Worm (Caenorhabditis elegans): ENCODE results near the gene ZK757.1.

ZK757.1 gene

DNA sequence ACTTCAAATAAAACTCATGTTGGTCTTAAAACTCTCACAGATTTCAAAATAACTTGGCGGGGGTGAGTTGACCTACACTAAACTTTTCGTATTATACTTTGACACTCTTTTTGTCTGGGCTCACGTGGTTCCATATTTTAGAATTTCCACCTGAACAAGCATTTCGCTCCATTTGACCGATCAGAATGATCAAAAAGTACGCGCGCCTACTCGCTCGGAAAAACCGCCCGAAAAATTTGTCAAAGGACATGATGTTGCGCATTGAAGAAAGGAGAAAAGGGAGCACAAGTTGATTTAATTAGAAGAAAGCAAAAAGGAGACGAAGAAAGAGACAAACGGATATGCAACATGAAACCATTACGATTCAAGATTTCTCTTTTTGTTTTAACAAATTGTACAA is 15.4 kb upstream of the ZK757.1 start:
- TF ChIP-seq fkh-10 (GFP tag; optimal IDR thresholded peaks at IDR 0.05): peak; percentile 24
- peak; percentile 57 for TF ChIP-seq lin-14 (GFP tag; optimal IDR thresholded peaks at IDR 0.05)
- TF ChIP-seq fkh-8 (tag; optimal IDR thresholded peaks at IDR 0.05): peak; percentile 41
- no peak for TF ChIP-seq C16A3.4 (tag; optimal IDR thresholded peaks at IDR 0.05)
- TF ChIP-seq ama-1 (optimal IDR thresholded peaks at IDR 0.05): no peak

DNA sequence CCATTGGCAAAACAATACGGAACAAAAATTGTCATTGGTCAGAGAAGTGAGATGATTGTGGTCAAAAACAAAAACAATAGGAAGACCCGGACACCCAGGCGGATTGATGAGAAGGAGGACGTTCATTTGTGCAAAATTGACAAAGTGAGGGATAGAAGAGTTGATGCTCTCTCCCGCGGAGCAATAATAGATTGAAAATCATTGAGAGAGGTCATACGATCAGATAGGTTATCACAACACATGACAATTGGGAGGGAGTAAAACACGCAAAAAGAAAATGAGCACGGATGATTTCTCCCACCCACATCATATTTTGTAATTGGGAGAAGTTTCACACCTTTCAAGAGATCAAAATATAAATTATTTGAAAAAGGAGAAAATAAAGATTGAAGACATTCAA is 14.7 kb upstream of the ZK757.1 start:
- TF ChIP-seq nhr-19 (GFP tag; conservative IDR thresholded peaks at IDR 0.05) (no peak), nhr-90 (tag; optimal IDR thresholded peaks at IDR 0.05; ENCODE audit: poor library complexity) (no peak), lir-3 (tag; optimal IDR thresholded peaks at IDR 0.05; ENCODE audit: poor library complexity) (no peak), Y116A8C.19 (tag; optimal IDR thresholded peaks at IDR 0.05; ENCODE audit: borderline replicate concordance) (no peak), lin-14 (GFP tag; optimal IDR thresholded peaks at IDR 0.05) (peak; percentile 59), rnt-1 (tag; optimal IDR thresholded peaks at IDR 0.05) (peak; percentile 47), unc-98 (GFP tag; IDR thresholded peaks at IDR 0.05) (no peak), nhr-85 (tag) (no peak), tlp-1 (tag; optimal IDR thresholded peaks at IDR 0.05) (no peak), ceh-8 (GFP tag; optimal IDR thresholded peaks at IDR 0.05) (no peak), egl-27 (tag; optimal IDR thresholded peaks at IDR 0.05) (no peak), ces-1 (GFP tag; optimal IDR thresholded peaks at IDR 0.05) (no peak), ztf-4 (tag; optimal IDR thresholded peaks at IDR 0.05) (no peak)

DNA sequence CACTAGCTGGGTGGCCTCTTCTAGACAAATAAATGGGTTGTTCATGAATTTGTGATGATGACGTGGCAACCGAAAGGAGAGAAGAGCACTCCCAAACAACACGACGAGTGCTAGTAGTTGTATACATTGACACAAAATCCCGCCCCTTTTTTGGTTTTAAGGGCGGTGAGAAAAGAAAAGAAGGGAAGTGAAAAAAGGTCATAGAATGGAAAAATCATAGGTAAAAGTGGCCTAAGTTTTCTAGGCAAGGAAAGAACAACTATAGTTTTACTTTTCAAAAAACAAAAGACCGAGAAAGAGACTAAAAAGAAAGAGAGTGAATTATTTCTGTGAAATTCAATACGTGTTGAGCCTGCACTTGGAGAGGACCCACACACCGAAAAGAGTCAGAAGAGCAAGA is 7.9 kb upstream of the ZK757.1 start, which contains the start of gene ZK757.2:
TSS of gene ZK757.2 (minus strand) at position 101 of the 400 bp plus-strand sequence.
- TF ChIP-seq C34B4.2 (tag; optimal IDR thresholded peaks at IDR 0.05): no peak
- no peak for TF ChIP-seq fkh-10 (GFP tag; optimal IDR thresholded peaks at IDR 0.05)
- no peak for TF ChIP-seq mef-2 (tag; optimal IDR thresholded peaks at IDR 0.05)
- TF ChIP-seq unc-62 (GFP tag; optimal IDR thresholded peaks at IDR 0.05): no peak
- TF ChIP-seq ceh-88 (GFP tag; IDR thresholded peaks at IDR 0.05): no peak
- TF ChIP-seq alr-1 (tag; optimal IDR thresholded peaks at IDR 0.05; ENCODE audit: borderline replicate concordance): no peak

ce11 chrIII:9876951-9877350 is 6.0 kb upstream of the ZK757.1 start, which contains the start of gene ZK757.10:
Gene ZK757.10 (plus strand): TSS chrIII:9877251.
- TF ChIP-seq egl-13 (tag; optimal IDR thresholded peaks at IDR 0.05) (no peak), lin-14 (GFP tag; optimal IDR thresholded peaks at IDR 0.05) (no peak), lin-15B (tag; optimal IDR thresholded peaks at IDR 0.05) (no peak), aha-1 (tag; optimal IDR thresholded peaks at IDR 0.05) (no peak), nhr-19 (GFP tag; conservative IDR thresholded peaks at IDR 0.05) (no peak)

ce11 chrIII:9874515-9874914 is 3.6 kb upstream of the ZK757.1 start:
- TF ChIP-seq egl-13 (tag; optimal IDR thresholded peaks at IDR 0.05) (no peak), snpc-4 (tag; optimal IDR thresholded peaks at IDR 0.05) (no peak), nhr-76 (tag; optimal IDR thresholded peaks at IDR 0.05) (no peak), mep-1 (tag; optimal IDR thresholded peaks at IDR 0.05) (no peak), ets-5 (GFP tag; IDR thresholded peaks at IDR 0.05) (no peak), nhr-84 (tag; optimal IDR thresholded peaks at IDR 0.05) (no peak), skn-1 (tag; optimal IDR thresholded peaks at IDR 0.05) (no peak), dpl-1 (GFP tag; optimal IDR thresholded peaks at IDR 0.05) (no peak), pax-3 (tag; optimal IDR thresholded peaks at IDR 0.05) (no peak), mab-9 (GFP tag; IDR thresholded peaks at IDR 0.05) (no peak), hpl-2 (GFP tag; optimal IDR thresholded peaks at IDR 0.05) (no peak), elt-2 (tag; optimal IDR thresholded peaks at IDR 0.05) (no peak)
